Fruit fly (Drosophila melanogaster) whole organism, prepupa: ENCODE measurements around the gene eIF3e.
A peak's percentile ranks its signal among the peaks of the same experiment; 100 is the strongest.

Source experiments
- CG10631 ChIP-seq: fragments of 200-800 bp; sonication (Bioruptor generic); optimal IDR thresholded peaks from 2 replicates; lab custom pipeline; 2016; ENCODE audit warnings: missing biosample characterization, missing genetic modification characterization
- CG10669 ChIP-seq: fragments of 200-800 bp; sonication (Bioruptor generic); optimal IDR thresholded peaks from 3 replicates; lab custom pipeline; 2018; ENCODE audit warnings: missing biosample characterization, mild to moderate bottlenecking, missing genetic modification characterization, moderate library complexity
- CG11902 ChIP-seq: fragments of 200-800 bp; sonication (Bioruptor generic); optimal IDR thresholded peaks from 3 replicates; lab custom pipeline; 2016; ENCODE audit warnings: missing biosample characterization, missing genetic modification characterization
- CG15336 ChIP-seq: fragments of 200-800 bp; sonication (Bioruptor generic); IDR thresholded peaks from 2 replicates; pipeline ENCODE4 v1.3.6; 2022; ENCODE audit warnings: missing biosample characterization, missing genetic modification characterization
- CG16779 ChIP-seq: fragments of 200-800 bp; sonication (Bioruptor generic); optimal IDR thresholded peaks from 3 replicates; lab custom pipeline; 2017; ENCODE audit warnings: missing biosample characterization, mild to moderate bottlenecking, missing genetic modification characterization
- CG3032 ChIP-seq: fragments of 200-800 bp; optimal IDR thresholded peaks from 2 replicates; lab custom pipeline; 2019; ENCODE audit warnings: missing biosample characterization, mild to moderate bottlenecking, missing genetic modification characterization, moderate library complexity
- CG31627 ChIP-seq: fragments of 200-800 bp; sonication (Bioruptor generic); optimal IDR thresholded peaks from 3 replicates; lab custom pipeline; 2016; ENCODE audit warnings: missing biosample characterization, missing genetic modification characterization
- CG32006 ChIP-seq: fragments of 200-800 bp; sonication (Bioruptor generic); optimal IDR thresholded peaks from 3 replicates; lab custom pipeline; 2017; ENCODE audit warnings: missing biosample characterization, mild to moderate bottlenecking, missing genetic modification characterization
- CG3919 ChIP-seq: fragments of 200-800 bp; sonication (Bioruptor generic); optimal IDR thresholded peaks from 3 replicates; lab custom pipeline; 2016; ENCODE audit warnings: missing biosample characterization, missing genetic modification characterization
- CG4318 ChIP-seq: fragments of 200-800 bp; sonication (Bioruptor generic); optimal IDR thresholded peaks from 3 replicates; lab custom pipeline; 2017; ENCODE audit warnings: missing biosample characterization, mild to moderate bottlenecking, missing genetic modification characterization
- CG6163 ChIP-seq: fragments of 200-800 bp; sonication (Bioruptor generic); IDR thresholded peaks from 3 replicates; pipeline ENCODE4 v1.3.6; 2022; ENCODE audit warnings: missing biosample characterization, missing genetic modification characterization
- CG6276 ChIP-seq: fragments of 200-800 bp; sonication (Bioruptor generic); optimal IDR thresholded peaks from 2 replicates; lab custom pipeline; 2017; ENCODE audit warnings: missing biosample characterization, mild to moderate bottlenecking, missing genetic modification characterization
- CG6792 ChIP-seq: fragments of 200-800 bp; sonication (Bioruptor generic); optimal IDR thresholded peaks from 3 replicates; lab custom pipeline; 2016; ENCODE audit warnings: missing biosample characterization, missing genetic modification characterization
- CG6854 ChIP-seq: fragments of 200-800 bp; sonication (Bioruptor generic); optimal IDR thresholded peaks from 2 replicates; lab custom pipeline; 2017; ENCODE audit warnings: missing biosample characterization, mild to moderate bottlenecking, missing genetic modification characterization
- CG7368 ChIP-seq: fragments of 200-800 bp; sonication (Bioruptor generic); optimal IDR thresholded peaks from 3 replicates; lab custom pipeline; 2016; ENCODE audit warnings: missing biosample characterization, missing genetic modification characterization
- CG8119 ChIP-seq: fragments of 200-800 bp; sonication (Bioruptor generic); IDR thresholded peaks from 3 replicates; pipeline ENCODE4 v1.3.6; 2022; ENCODE audit warnings: missing biosample characterization, missing genetic modification characterization
- CG8632 ChIP-seq: fragments of 200-800 bp; sonication (Bioruptor generic); optimal IDR thresholded peaks from 3 replicates; lab custom pipeline; 2016; ENCODE audit warnings: missing biosample characterization, missing genetic modification characterization
- CG9139 ChIP-seq: fragments of 200-800 bp; sonication (Bioruptor generic); optimal IDR thresholded peaks from 3 replicates; lab custom pipeline; 2017; ENCODE audit warnings: missing biosample characterization, mild to moderate bottlenecking, missing genetic modification characterization
- Eip75B ChIP-seq: fragments of 200-800 bp; sonication (Bioruptor generic); optimal IDR thresholded peaks from 3 replicates; lab custom pipeline; 2016; ENCODE audit warnings: missing biosample characterization, missing genetic modification characterization
- Eip78C ChIP-seq: fragments of 200-800 bp; sonication (Bioruptor generic); peaks from one replicate; lab custom pipeline; 2016; ENCODE audit warnings: missing biosample characterization, missing genetic modification characterization
- Eip93F ChIP-seq: fragments of 200-800 bp; sonication (Bioruptor generic); optimal IDR thresholded peaks from 2 replicates; lab custom pipeline; 2016; ENCODE audit warnings: missing biosample characterization, mild to moderate bottlenecking, missing genetic modification characterization
- Ets96B ChIP-seq: fragments of 200-800 bp; optimal IDR thresholded peaks from 2 replicates; lab custom pipeline; 2019; ENCODE audit warnings: missing biosample characterization, mild to moderate bottlenecking, missing genetic modification characterization, moderate library complexity
- Gug ChIP-seq: fragments of 200-800 bp; sonication (Bioruptor generic); IDR thresholded peaks from 2 replicates; pipeline ENCODE4 v1.3.6; 2022; ENCODE audit warnings: missing biosample characterization, missing genetic modification characterization
- Hr38 ChIP-seq: sonication (Bioruptor generic); optimal IDR thresholded peaks from 2 replicates; lab custom pipeline; 2016; ENCODE audit warnings: missing biosample characterization, missing genetic modification characterization
- Hr39 ChIP-seq: fragments of 200-800 bp; sonication (Bioruptor generic); optimal IDR thresholded peaks from 2 replicates; lab custom pipeline; 2016; ENCODE audit warnings: missing biosample characterization, missing genetic modification characterization
- Hr4 ChIP-seq: fragments of 200-800 bp; sonication (Bioruptor generic); optimal IDR thresholded peaks from 3 replicates; lab custom pipeline; 2016; ENCODE audit warnings: missing biosample characterization, missing genetic modification characterization
- Lpt ChIP-seq: fragments of 200-800 bp; sonication (Bioruptor generic); optimal IDR thresholded peaks from 3 replicates; lab custom pipeline; 2016; ENCODE audit warnings: missing biosample characterization, missing genetic modification characterization
- Met ChIP-seq: fragments of 200-800 bp; sonication (Bioruptor generic); optimal IDR thresholded peaks from 3 replicates; lab custom pipeline; 2016; ENCODE audit warnings: missing biosample characterization, missing genetic modification characterization
- OdsH ChIP-seq: fragments of 200-800 bp; sonication (Bioruptor generic); optimal IDR thresholded peaks from 3 replicates; lab custom pipeline; 2016; ENCODE audit warnings: missing biosample characterization, missing genetic modification characterization
- Smox ChIP-seq: fragments of 200-800 bp; sonication (Bioruptor generic); optimal IDR thresholded peaks from 3 replicates; lab custom pipeline; 2016; ENCODE audit warnings: missing biosample characterization, missing genetic modification characterization
- Sox102F ChIP-seq: fragments of 200-800 bp; sonication (Bioruptor generic); optimal IDR thresholded peaks from 2 replicates; lab custom pipeline; 2016; ENCODE audit warnings: missing biosample characterization, mild to moderate bottlenecking, missing genetic modification characterization
- Sox15 ChIP-seq: fragments of 200-800 bp; sonication (Bioruptor generic); optimal IDR thresholded peaks from 3 replicates; lab custom pipeline; 2016; ENCODE audit warnings: missing biosample characterization, missing genetic modification characterization
- achi ChIP-seq: fragments of 200-800 bp; sonication (Bioruptor generic); optimal IDR thresholded peaks from 3 replicates; lab custom pipeline; 2016; ENCODE audit warnings: missing biosample characterization, missing genetic modification characterization
- acj6 ChIP-seq: fragments of 200-800 bp; sonication (Bioruptor generic); optimal IDR thresholded peaks from 3 replicates; lab custom pipeline; 2016; ENCODE audit warnings: missing biosample characterization, missing genetic modification characterization
- cyc ChIP-seq: fragments of 200-800 bp; sonication (Bioruptor generic); optimal IDR thresholded peaks from 3 replicates; lab custom pipeline; 2016; ENCODE audit warnings: missing biosample characterization, missing genetic modification characterization
- dac ChIP-seq: fragments of 200-800 bp; sonication (Bioruptor generic); optimal IDR thresholded peaks from 2 replicates; lab custom pipeline; 2017; ENCODE audit warnings: missing biosample characterization, mild to moderate bottlenecking, missing genetic modification characterization
- dsx ChIP-seq: fragments of 200-800 bp; optimal IDR thresholded peaks from 3 replicates; lab custom pipeline; 2019; ENCODE audit warnings: missing biosample characterization, mild to moderate bottlenecking, missing genetic modification characterization, moderate library complexity; ENCODE audit not compliant: poor library complexity, severe bottlenecking
- eg ChIP-seq: fragments of 200-800 bp; sonication (Bioruptor generic); IDR thresholded peaks from 3 replicates; pipeline ENCODE4 v1.3.6; 2022; ENCODE audit warnings: missing biosample characterization, missing genetic modification characterization
- fd85E ChIP-seq: fragments of 200-800 bp; sonication (Bioruptor generic); optimal IDR thresholded peaks from 3 replicates; lab custom pipeline; 2016; ENCODE audit warnings: missing biosample characterization, missing genetic modification characterization
- fkh ChIP-seq: fragments of 200-800 bp; sonication (Bioruptor generic); optimal IDR thresholded peaks from 3 replicates; lab custom pipeline; 2017; ENCODE audit warnings: missing biosample characterization, mild to moderate bottlenecking, missing genetic modification characterization, moderate library complexity
- lz ChIP-seq: fragments of 200-800 bp; sonication (Bioruptor generic); optimal IDR thresholded peaks from 3 replicates; lab custom pipeline; 2016; ENCODE audit warnings: missing biosample characterization, missing genetic modification characterization
- net ChIP-seq: fragments of 200-800 bp; sonication (Bioruptor generic); optimal IDR thresholded peaks from 3 replicates; lab custom pipeline; 2016; ENCODE audit warnings: missing biosample characterization, missing genetic modification characterization
- pdm3 ChIP-seq: fragments of 200-800 bp; sonication (Bioruptor generic); optimal IDR thresholded peaks from 3 replicates; lab custom pipeline; 2016; ENCODE audit warnings: missing biosample characterization, missing genetic modification characterization
- salr ChIP-seq, 2 experiments: fragments of 200-800 bp; sonication (Bioruptor generic); optimal IDR thresholded peaks; 3 replicates each; lab custom pipeline; 2016 to 2018; ENCODE audit warnings: missing biosample characterization in 2 of 2, missing genetic modification characterization in 2 of 2, mild to moderate bottlenecking in 1 of 2
- topi ChIP-seq: fragments of 200-800 bp; sonication (Bioruptor generic); optimal IDR thresholded peaks from 3 replicates; lab custom pipeline; 2016; ENCODE audit warnings: missing biosample characterization, missing genetic modification characterization

eIF3e gene

dm6 chr3L:16751487-16752054 lies 35.2 kb downstream of the eIF3e start (continued):
- TF ChIP-seq CG16779 (tag; lab: Kevin White, UChicago) (no peak), CG32006 (GFP tag; lab: Kevin White, UChicago) (peak; percentile 53), Lpt (no peak), dsx (GFP tag; lab: Kevin White, UChicago) (peak; percentile 10), CG6854 (GFP tag; lab: Kevin White, UChicago) (no peak), lz (GFP tag; lab: Kevin White, UChicago) (no peak), Met (GFP tag; lab: Kevin White, UChicago) (no peak)

- TF ChIP-seq achi (peak; percentile 10), Eip75B (no peak), dac (no peak), CG32006 (GFP tag; lab: Kevin White, UChicago) (peak; percentile 25), eg (no peak), Ets96B (tag; lab: Kevin White, UChicago) (peak; percentile 3), CG6792 (no peak), OdsH (no peak), Hr4 (GFP tag; lab: Kevin White, UChicago) (no peak), salr (GFP tag; optimal IDR thresholded peaks at IDR 0.05; lab: Kevin White, UChicago) (peak in 1 of 2 experiments; percentile 12), CG31627 (GFP tag; lab: Kevin White, UChicago) (no peak), CG15336 (GFP tag; lab: Robert Waterston, UW) (peak; percentile 65), CG8632 (no peak), cyc (GFP tag; lab: Kevin White, UChicago) (no peak), CG10631 (GFP tag; lab: Kevin White, UChicago) (no peak), net (GFP tag; lab: Kevin White, UChicago) (no peak), CG8119 (GFP tag; lab: Robert Waterston, UW) (peak; percentile 35; the same call in 2 of the 3 replicates), Sox15 (no peak), Eip78C (GFP tag; lab: Kevin White, UChicago) (peak; percentile 37)
Measured at dm6 chr3L:16750750-16751149, 36.0 kb downstream of the eIF3e start.

- TF ChIP-seq CG9139 = peak; percentile 27
- TF ChIP-seq Ets96B (tag; lab: Kevin White, UChicago) = peak; percentile 76
- peak; percentile 20 for TF ChIP-seq Eip75B
- TF ChIP-seq CG8632 = no peak
- peak; percentile 64 for TF ChIP-seq CG3032 (tag; lab: Kevin White, UChicago)
- TF ChIP-seq cyc (GFP tag; lab: Kevin White, UChicago) = no peak
- no peak for TF ChIP-seq fkh (GFP tag; lab: Kevin White, UChicago)
- TF ChIP-seq CG10669 (GFP tag; lab: Kevin White, UChicago) = peak; percentile 45
- TF ChIP-seq CG6276 (GFP tag; lab: Kevin White, UChicago) = peak; percentile 63
- peak; percentile 61 for TF ChIP-seq dsx (GFP tag; lab: Kevin White, UChicago)
- no peak for TF ChIP-seq Eip93F (GFP tag; lab: Kevin White, UChicago)
- TF ChIP-seq Gug (GFP tag; lab: Robert Waterston, UW) = peak; percentile 49; the same call in 1 of the 2 replicates
- TF ChIP-seq topi (GFP tag; lab: Kevin White, UChicago) = no peak
- TF ChIP-seq acj6 = peak; percentile 29
- no peak for TF ChIP-seq lz (GFP tag; lab: Kevin White, UChicago)
- peak; percentile 66 for TF ChIP-seq CG3919
- peak; percentile 55; the same call in 2 of the 3 replicates for TF ChIP-seq CG8119 (GFP tag; lab: Robert Waterston, UW)
- TF ChIP-seq Smox (GFP tag; lab: Kevin White, UChicago) = no peak
- TF ChIP-seq fd85E = no peak
- no peak for TF ChIP-seq CG7368 (GFP tag; lab: Kevin White, UChicago)
- no peak for TF ChIP-seq CG6792
- no peak for TF ChIP-seq CG31627 (GFP tag; lab: Kevin White, UChicago)
- TF ChIP-seq Sox15 = no peak
- TF ChIP-seq salr (GFP tag; optimal IDR thresholded peaks at IDR 0.05; lab: Kevin White, UChicago) = peak in 1 of 2 experiments; percentile 65
- TF ChIP-seq CG4318 (GFP tag; lab: Kevin White, UChicago) = peak; percentile 19
- peak; percentile 24 for TF ChIP-seq dac
- no peak for TF ChIP-seq CG11902 (GFP tag; lab: Kevin White, UChicago)
- peak; percentile 69 for TF ChIP-seq CG32006 (GFP tag; lab: Kevin White, UChicago)
- TF ChIP-seq Sox102F = no peak
- TF ChIP-seq Hr38 (GFP tag; lab: Kevin White, UChicago) = no peak
- peak; percentile 42 for TF ChIP-seq OdsH
- peak; percentile 66; the same call in 2 of the 3 replicates for TF ChIP-seq CG6163 (GFP tag; lab: Robert Waterston, UW)
- peak; percentile 48 for TF ChIP-seq achi
- TF ChIP-seq CG15336 (GFP tag; lab: Robert Waterston, UW) = peak; percentile 60; the same call in 1 of the 2 replicates
- TF ChIP-seq CG16779 (tag; lab: Kevin White, UChicago) = peak; percentile 35
- TF ChIP-seq pdm3 = no peak
- TF ChIP-seq Hr39 (GFP tag; lab: Kevin White, UChicago) = no peak
- peak; percentile 86 for TF ChIP-seq Eip78C (GFP tag; lab: Kevin White, UChicago)
- TF ChIP-seq Met (GFP tag; lab: Kevin White, UChicago) = no peak
Measured at dm6 chr3L:16749726-16750125, 37.0 kb downstream of the eIF3e start.
